Worm (Caenorhabditis elegans): ENCODE measurements around the gene Y43F8B.7.

Gene Y43F8B.7

DNA sequence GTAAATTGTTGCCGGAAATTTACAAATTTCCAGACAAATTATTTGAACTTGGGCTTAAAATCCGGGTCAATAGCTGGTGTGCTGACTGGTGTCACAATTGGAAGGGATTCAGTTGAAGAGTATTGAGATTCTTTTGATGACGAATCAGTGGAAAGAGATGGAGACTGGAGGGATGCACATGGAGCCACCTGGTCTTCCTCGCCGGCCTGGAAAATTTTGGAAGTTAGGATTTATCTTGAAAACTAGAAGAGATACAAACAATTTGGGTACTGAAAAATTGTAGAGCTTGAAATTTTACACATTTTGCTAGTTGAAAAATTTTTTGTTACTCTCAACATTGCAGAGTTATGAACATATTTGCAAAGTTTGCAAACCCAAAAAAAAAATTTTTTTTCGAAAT, 29.6 kb downstream of the Y43F8B.7 start (continued):
- TF ChIP-seq mdt-29 (GFP tag; IDR thresholded peaks at IDR 0.05) (0 out of 2 replicates have a peak, but pooled peaks have one; percentile 40), saeg-2 (GFP tag; IDR thresholded peaks at IDR 0.05) (no peak), F37D6.2 (tag; optimal IDR thresholded peaks at IDR 0.05) (no peak), hmg-1.1 (GFP tag; IDR thresholded peaks at IDR 0.05) (no peak), R02D3.7 (tag; optimal IDR thresholded peaks at IDR 0.05) (no peak), mxl-2 (GFP tag; conservative IDR thresholded peaks at IDR 0.05) (no peak), set-16 (GFP tag; IDR thresholded peaks at IDR 0.05) (no peak), tra-1 (GFP tag; IDR thresholded peaks at IDR 0.05) (0 out of 2 replicates have a peak, but pooled peaks have one; percentile 23), egl-27 (tag; optimal IDR thresholded peaks at IDR 0.05) (no peak), spr-3 (GFP tag; optimal IDR thresholded peaks at IDR 0.05) (peak; percentile 27), Y75B8A.6 (GFP tag; IDR thresholded peaks at IDR 0.05) (peak; percentile 81; the same call in 1 of the 2 replicates), aha-1 (tag) (no peak), attf-4 (tag; optimal IDR thresholded peaks at IDR 0.05) (no peak), lim-7 (GFP tag; IDR thresholded peaks at IDR 0.05) (0 out of 2 replicates have a peak, but pooled peaks have one; percentile 53), D1046.2 (GFP tag; IDR thresholded peaks at IDR 0.05) (no peak), unc-130 (GFP tag; optimal IDR thresholded peaks at IDR 0.05) (no peak), lin-1 (GFP tag; IDR thresholded peaks at IDR 0.05) (no peak), dmd-8 (GFP tag; IDR thresholded peaks at IDR 0.05) (peak; percentile 82; the same call in 1 of the 2 replicates), ceh-28 (tag; optimal IDR thresholded peaks at IDR 0.05) (no peak), mes-2 (tag; optimal IDR thresholded peaks at IDR 0.05; ENCODE audit: poor library complexity, severe bottlenecking) (no peak), zfp-3 (GFP tag; conservative IDR thresholded peaks at IDR 0.05) (0 out of 2 replicates have a peak, but pooled peaks have one; percentile 23), cey-2 (tag; optimal IDR thresholded peaks at IDR 0.05; ENCODE audit: borderline replicate concordance, insufficient read depth) (no peak), arid-1 (GFP tag; conservative IDR thresholded peaks at IDR 0.05) (peak; percentile 50; the same call in 1 of the 2 replicates), nhr-237 (tag; optimal IDR thresholded peaks at IDR 0.05) (no peak), lin-29 (GFP tag; IDR thresholded peaks at IDR 0.05) (peak; percentile 72; the same call in 1 of the 2 replicates), nhr-102 (tag; optimal IDR thresholded peaks at IDR 0.05) (no peak), T26A8.4 (GFP tag; IDR thresholded peaks at IDR 0.05) (no peak; the same call in 1 of the 2 replicates), pha-4 (GFP tag; IDR thresholded peaks at IDR 0.05) (no peak), pha-4 (tag; optimal IDR thresholded peaks at IDR 0.05) (no peak), dmd-9 (GFP tag; IDR thresholded peaks at IDR 0.05) (no peak), Y5F2A.4 (GFP tag; optimal IDR thresholded peaks at IDR 0.05) (peak; percentile 51), dmd-6 (GFP tag; IDR thresholded peaks at IDR 0.05) (no peak), daf-16 (GFP tag; optimal IDR thresholded peaks at IDR 0.05) (no peak), daf-16 (tag; optimal IDR thresholded peaks at IDR 0.05) (peak; percentile 10), php-3 (GFP tag; IDR thresholded peaks at IDR 0.05) (no peak), fos-1 (tag; optimal IDR thresholded peaks at IDR 0.05) (no peak), skn-1 (tag; optimal IDR thresholded peaks at IDR 0.05) (no peak), jun-1 (tag; optimal IDR thresholded peaks at IDR 0.05) (no peak), ZK337.2 (GFP tag; IDR thresholded peaks at IDR 0.05) (0 out of 2 replicates have a peak, but pooled peaks have one; percentile 4), hlh-11 (tag; optimal IDR thresholded peaks at IDR 0.05) (no peak), ztf-7 (tag; optimal IDR thresholded peaks at IDR 0.05) (no peak), pqm-1 (tag; optimal IDR thresholded peaks at IDR 0.05) (no peak), ztf-11 (tag; optimal IDR thresholded peaks at IDR 0.05) (no peak), F26F4.8 (GFP tag; conservative IDR thresholded peaks at IDR 0.05) (0 out of 2 replicates have a peak, but pooled peaks have one; percentile 21), Y105C5A.15 (GFP tag; IDR thresholded peaks at IDR 0.05) (no peak; the same call in 1 of the 2 replicates), lsy-2 (tag; optimal IDR thresholded peaks at IDR 0.05) (no peak)
